Fruit fly (Drosophila melanogaster) whole organism, embryonic: ENCODE measurements around the gene CG8117.

ENCODE experiments used
- Abd-B ChIP-seq: fragments of 200-800 bp; sonication (Bioruptor generic); optimal IDR thresholded peaks from 2 replicates; lab custom pipeline; 2018; ENCODE audit warnings: missing biosample characterization, mild to moderate bottlenecking, missing genetic modification characterization, moderate library complexity
- Aef1 ChIP-seq: fragments of 200-800 bp; sonication (Bioruptor generic); IDR thresholded peaks from 3 replicates; pipeline ENCODE4 v1.3.6; 2022; ENCODE audit warnings: missing biosample characterization, missing genetic modification characterization
- Antp ChIP-seq: fragments of 200-800 bp; sonication (Bioruptor generic); optimal IDR thresholded peaks from 3 replicates; lab custom pipeline; 2016; ENCODE audit warnings: missing biosample characterization, missing genetic modification characterization
- CG10565 ChIP-seq: fragments of 200-800 bp; sonication (Bioruptor generic); optimal IDR thresholded peaks from 3 replicates; lab custom pipeline; 2016; ENCODE audit warnings: missing biosample characterization, mild to moderate bottlenecking, missing genetic modification characterization
- CG11695 ChIP-seq: fragments of 200-800 bp; sonication (Bioruptor generic); IDR thresholded peaks from 3 replicates; pipeline ENCODE4 v1.3.6; 2022; ENCODE audit warnings: missing biosample characterization, missing genetic modification characterization
- CG12659 ChIP-seq: fragments of 200-800 bp; sonication (Bioruptor generic); optimal IDR thresholded peaks from 3 replicates; lab custom pipeline; 2017; ENCODE audit warnings: mild to moderate bottlenecking, missing biosample characterization, missing genetic modification reagents, missing genetic modification characterization
- CG14965 ChIP-seq: fragments of 200-800 bp; sonication (Bioruptor generic); optimal IDR thresholded peaks from 2 replicates; lab custom pipeline; 2016; ENCODE audit warnings: missing biosample characterization, missing genetic modification characterization, borderline replicate concordance
- CG15073 ChIP-seq: fragments of 200-800 bp; sonication (Bioruptor generic); optimal IDR thresholded peaks from 2 replicates; lab custom pipeline; 2016; ENCODE audit warnings: missing biosample characterization, missing genetic modification characterization
- CG1603 ChIP-seq: fragments of 200-800 bp; sonication (Bioruptor generic); optimal IDR thresholded peaks from 2 replicates; lab custom pipeline; 2019; ENCODE audit warnings: missing biosample characterization, mild to moderate bottlenecking, missing genetic modification characterization, moderate library complexity
- CG17186 ChIP-seq: fragments of 200-800 bp; sonication (Bioruptor generic); optimal IDR thresholded peaks from 3 replicates; lab custom pipeline; 2017; ENCODE audit warnings: missing biosample characterization, missing genetic modification reagents, missing genetic modification characterization
- CG17802 ChIP-seq: fragments of 200-800 bp; sonication (Bioruptor generic); optimal IDR thresholded peaks from 2 replicates; lab custom pipeline; 2018; ENCODE audit warnings: missing biosample characterization, mild to moderate bottlenecking, missing genetic modification characterization, moderate library complexity
- CG2202 ChIP-seq: fragments of 200-800 bp; sonication (Bioruptor generic); optimal IDR thresholded peaks from 2 replicates; lab custom pipeline; 2018; ENCODE audit warnings: missing biosample characterization, mild to moderate bottlenecking, missing genetic modification characterization
- CG2889 ChIP-seq: fragments of 200-800 bp; sonication (Bioruptor generic); IDR thresholded peaks from 3 replicates; pipeline ENCODE4 v1.3.6; 2022; ENCODE audit warnings: missing biosample characterization, missing genetic modification characterization
- CG32772 ChIP-seq: fragments of 200-800 bp; sonication (Bioruptor generic); IDR thresholded peaks from 2 replicates; pipeline ENCODE4 v1.3.6; 2022; ENCODE audit warnings: missing biosample characterization, missing genetic modification characterization
- CG33213 ChIP-seq: fragments of 200-800 bp; sonication (Bioruptor generic); optimal IDR thresholded peaks from 3 replicates; lab custom pipeline; 2016; ENCODE audit warnings: missing biosample characterization, missing genetic modification characterization
- CG3726 ChIP-seq: fragments of 200-800 bp; sonication (Bioruptor generic); IDR thresholded peaks from 3 replicates; pipeline ENCODE4, ENCODE4 v1.3.6; 2022; ENCODE audit warnings: missing biosample characterization, missing genetic modification characterization
- CG4328 ChIP-seq: fragments of 200-800 bp; sonication (Bioruptor generic); optimal IDR thresholded peaks from 3 replicates; lab custom pipeline; 2017; ENCODE audit warnings: missing biosample characterization, missing genetic modification reagents, missing genetic modification characterization
- CG4617 ChIP-seq: fragments of 200-800 bp; sonication (Bioruptor generic); optimal IDR thresholded peaks from 3 replicates; lab custom pipeline; 2016; ENCODE audit warnings: missing biosample characterization, missing genetic modification characterization, borderline replicate concordance
- CG7556 ChIP-seq: fragments of 200-800 bp; sonication (Bioruptor generic); optimal IDR thresholded peaks from 2 replicates; lab custom pipeline; 2017; ENCODE audit warnings: missing biosample characterization, mild to moderate bottlenecking, missing genetic modification characterization
- CG9609 ChIP-seq: fragments of 200-800 bp; sonication (Bioruptor generic); optimal IDR thresholded peaks from 3 replicates; lab custom pipeline; 2016; ENCODE audit warnings: missing biosample characterization, missing genetic modification characterization
- D ChIP-seq, 2 experiments: fragments of 200-800 bp in 1 of 2; fragments of >200 bp in 1 of 2; sonication (Bioruptor generic) in 1 of 2; optimal IDR thresholded peaks; 2 replicates in 1 of 2; 3 replicates in 1 of 2; lab custom pipeline; 2017; ENCODE audit warnings: mild to moderate bottlenecking in 1 of 2, missing biosample characterization in 1 of 2, missing genetic modification characterization in 1 of 2, missing genetic modification reagents in 1 of 2
- Dfd ChIP-seq, 2 experiments: fragments of >200 bp; optimal IDR thresholded peaks; 2 replicates each; lab custom pipeline; 2017; ENCODE audit warnings: missing biosample characterization in 2 of 2, missing genetic modification characterization in 2 of 2
- MESR4 ChIP-seq: fragments of 200-800 bp; sonication (Bioruptor generic); optimal IDR thresholded peaks from 2 replicates; lab custom pipeline; 2018; ENCODE audit warnings: missing biosample characterization, mild to moderate bottlenecking, missing genetic modification characterization, moderate library complexity
- Meics ChIP-seq: fragments of 200-800 bp; sonication (Bioruptor generic); optimal IDR thresholded peaks from 2 replicates; lab custom pipeline; 2017; ENCODE audit warnings: missing biosample characterization, mild to moderate bottlenecking, missing genetic modification characterization
- Pdp1 ChIP-seq, 2 experiments: fragments of 200-800 bp; sonication (Bioruptor generic); optimal IDR thresholded peaks; 3 replicates each; lab custom pipeline; 2016; ENCODE audit warnings: missing biosample characterization in 2 of 2, missing genetic modification characterization in 2 of 2, mild to moderate bottlenecking in 1 of 2, moderate library complexity in 1 of 2
- Ptx1 ChIP-seq: fragments of 200-800 bp; sonication (Bioruptor generic); IDR thresholded peaks from 2 replicates; pipeline ENCODE4 v1.3.6; 2022; ENCODE audit warnings: missing biosample characterization, missing genetic modification characterization
- abd-A ChIP-seq: fragments of 200-800 bp; sonication (Bioruptor generic); optimal IDR thresholded peaks from 3 replicates; lab custom pipeline; 2019; ENCODE audit warnings: missing biosample characterization, mild to moderate bottlenecking, missing genetic modification characterization, moderate library complexity
- br ChIP-seq: fragments of >200 bp; optimal IDR thresholded peaks from 2 replicates; lab custom pipeline; 2017
- cad ChIP-seq: fragments of >200 bp; optimal IDR thresholded peaks from 2 replicates; lab custom pipeline; 2017; ENCODE audit warnings: missing biosample characterization, missing genetic modification characterization
- chm ChIP-seq: fragments of 200-800 bp; sonication (Bioruptor generic); IDR thresholded peaks from 2 replicates; pipeline ENCODE4 v1.3.6; 2022; ENCODE audit warnings: missing biosample characterization, missing genetic modification characterization
- corto ChIP-seq: fragments of 200-800 bp; sonication (Bioruptor generic); optimal IDR thresholded peaks from 2 replicates; lab custom pipeline; 2016; ENCODE audit warnings: missing biosample characterization, mild to moderate bottlenecking, missing genetic modification characterization, moderate library complexity
- ems ChIP-seq: fragments of 200-800 bp; sonication (Bioruptor generic); optimal IDR thresholded peaks from 3 replicates; lab custom pipeline; 2016; ENCODE audit warnings: missing biosample characterization, missing genetic modification characterization
- ewg ChIP-seq: fragments of 200-800 bp; sonication (Bioruptor generic); optimal IDR thresholded peaks from 3 replicates; lab custom pipeline; 2017; ENCODE audit warnings: mild to moderate bottlenecking, missing biosample characterization, missing genetic modification reagents, missing genetic modification characterization
- fd102C ChIP-seq: fragments of 200-800 bp; sonication (Bioruptor generic); optimal IDR thresholded peaks from 2 replicates; lab custom pipeline; 2018; ENCODE audit warnings: missing biosample characterization, mild to moderate bottlenecking, missing genetic modification characterization, moderate library complexity
- gcm2 ChIP-seq: fragments of 200-800 bp; sonication (Bioruptor generic); optimal IDR thresholded peaks from 2 replicates; lab custom pipeline; 2016; ENCODE audit warnings: missing biosample characterization, missing genetic modification characterization
- hb ChIP-seq: fragments of 200-800 bp; sonication (Bioruptor generic); IDR thresholded peaks from 3 replicates; pipeline ENCODE4 v1.3.6; 2022; ENCODE audit warnings: missing biosample characterization, missing genetic modification characterization; ENCODE audit not compliant: partially characterized antibody
- her ChIP-seq: fragments of 200-800 bp; sonication (Bioruptor generic); optimal IDR thresholded peaks from 2 replicates; lab custom pipeline; 2016; ENCODE audit warnings: missing biosample characterization, missing genetic modification characterization
- mld ChIP-seq: fragments of 200-800 bp; sonication (Bioruptor generic); IDR thresholded peaks from 3 replicates; pipeline ENCODE4 v1.3.6; 2022; ENCODE audit warnings: missing biosample characterization, missing genetic modification characterization; ENCODE audit not compliant: partially characterized antibody
- nom ChIP-seq: fragments of 200-800 bp; sonication (Bioruptor generic); optimal IDR thresholded peaks from 2 replicates; lab custom pipeline; 2017; ENCODE audit warnings: missing biosample characterization, missing genetic modification characterization, mild to moderate bottlenecking, moderate library complexity, missing genetic modification reagents
- pita ChIP-seq: fragments of 200-800 bp; sonication (Bioruptor generic); optimal IDR thresholded peaks from 2 replicates; lab custom pipeline; 2017; ENCODE audit warnings: missing biosample characterization, mild to moderate bottlenecking, missing genetic modification characterization
- ro ChIP-seq: fragments of 200-800 bp; sonication (Bioruptor generic); IDR thresholded peaks from 2 replicates; pipeline ENCODE4 v1.3.6; 2022; ENCODE audit warnings: missing biosample characterization, missing genetic modification characterization
- row ChIP-seq: fragments of 200-800 bp; sonication (Bioruptor generic); IDR thresholded peaks from 3 replicates; pipeline ENCODE4 v1.3.6; 2022; ENCODE audit warnings: missing biosample characterization, missing genetic modification characterization
- salm ChIP-seq: fragments of 200-800 bp; sonication (Bioruptor generic); optimal IDR thresholded peaks from 2 replicates; lab custom pipeline; 2018; ENCODE audit warnings: missing biosample characterization, mild to moderate bottlenecking, missing genetic modification characterization
- sd ChIP-seq: fragments of 200-800 bp; sonication (Bioruptor generic); optimal IDR thresholded peaks from 3 replicates; lab custom pipeline; 2018; ENCODE audit warnings: missing biosample characterization, mild to moderate bottlenecking, missing genetic modification characterization, moderate library complexity
- tin ChIP-seq: fragments of 200-800 bp; sonication (Bioruptor generic); optimal IDR thresholded peaks from 3 replicates; lab custom pipeline; 2016; ENCODE audit warnings: missing biosample characterization, missing genetic modification characterization
- tio ChIP-seq: fragments of 200-800 bp; sonication (Bioruptor generic); optimal IDR thresholded peaks from 2 replicates; lab custom pipeline; 2017; ENCODE audit warnings: missing biosample characterization, missing genetic modification characterization, inconsistent platforms
- tna ChIP-seq: fragments of 200-800 bp; sonication (Bioruptor generic); IDR thresholded peaks from 2 replicates; pipeline ENCODE4 v1.3.6; 2022; ENCODE audit warnings: missing biosample characterization, missing genetic modification characterization; ENCODE audit not compliant: partially characterized antibody
- toy ChIP-seq: fragments of 200-800 bp; sonication (Bioruptor generic); IDR thresholded peaks from 2 replicates; pipeline ENCODE4 v1.3.6; 2022; ENCODE audit warnings: missing biosample characterization, missing genetic modification characterization
- zf30C ChIP-seq: fragments of 200-800 bp; sonication (Bioruptor generic); optimal IDR thresholded peaks from 3 replicates; lab custom pipeline; 2018; ENCODE audit warnings: missing biosample characterization, mild to moderate bottlenecking, missing genetic modification characterization
- zfh1 ChIP-seq: fragments of 200-800 bp; sonication (Bioruptor generic); IDR thresholded peaks from 3 replicates; pipeline ENCODE4 v1.3.6; 2022; ENCODE audit warnings: missing biosample characterization, missing genetic modification characterization

The CG8117 gene

DNA sequence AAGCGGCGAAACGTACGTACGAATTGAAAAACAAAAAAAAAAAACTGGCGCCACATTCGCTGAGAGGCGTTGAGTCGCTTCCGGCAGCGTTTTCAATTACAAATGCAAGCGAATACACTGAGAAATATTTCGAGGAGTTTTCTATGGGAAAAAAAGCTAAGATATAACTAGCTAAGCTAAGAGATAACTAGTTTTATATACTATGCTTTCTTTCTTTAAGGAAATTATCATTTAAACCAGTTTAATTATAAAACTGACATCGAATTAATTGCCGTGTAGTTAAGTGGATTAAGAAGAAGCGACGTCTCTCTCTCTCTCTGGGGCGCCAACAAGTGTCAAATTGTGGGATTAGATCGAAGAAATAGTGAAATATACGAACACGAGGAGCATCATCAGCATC is 28.6 kb upstream of the CG8117 start (continued):
- TF ChIP-seq zfh1, result peak; percentile 50; the same call in 2 of the 3 replicates
- TF ChIP-seq zf30C (GFP tag; lab: Kevin White, UChicago), result no peak
- TF ChIP-seq CG11695 (GFP tag; lab: Robert Waterston, UW), result peak; percentile 58; the same call in 1 of the 3 replicates
- TF ChIP-seq CG4328, result no peak
- TF ChIP-seq hb (GFP tag; lab: Robert Waterston, UW), result no peak
- TF ChIP-seq CG2202 (tag; lab: Kevin White, UChicago), result no peak
- TF ChIP-seq D (optimal IDR thresholded peaks at IDR 0.05; lab: Kevin White, UChicago), result no peak
- TF ChIP-seq D (GFP tag; optimal IDR thresholded peaks at IDR 0.05; lab: Kevin White, UChicago), result peak; percentile 37
- no peak for TF ChIP-seq CG17802 (tag; lab: Kevin White, UChicago)
- TF ChIP-seq tin, result peak; percentile 56
- no peak for TF ChIP-seq CG2889 (GFP tag; lab: Robert Waterston, UW)
- no peak for TF ChIP-seq nom (GFP tag; lab: Kevin White, UChicago)
- TF ChIP-seq tio (GFP tag; lab: Kevin White, UChicago), result peak; percentile 17
- TF ChIP-seq corto, result no peak
- no peak for TF ChIP-seq cad (GFP tag; lab: Kevin White, UChicago)
- peak; percentile 13 for TF ChIP-seq CG33213 (GFP tag; lab: Kevin White, UChicago)
- no peak for TF ChIP-seq sd
- TF ChIP-seq abd-A (tag; lab: Kevin White, UChicago), result no peak
- no peak for TF ChIP-seq CG9609
- TF ChIP-seq chm (GFP tag; lab: Robert Waterston, UW), result no peak
- TF ChIP-seq CG4617 (GFP tag; lab: Kevin White, UChicago), result no peak
- TF ChIP-seq CG3726 (GFP tag; lab: Robert Waterston, UW), result 0 out of 3 replicates have a peak, but pooled peaks have one; percentile 16
- TF ChIP-seq CG17186 (GFP tag; lab: Kevin White, UChicago), result no peak
- TF ChIP-seq Antp, result no peak
- no peak for TF ChIP-seq CG10565
- TF ChIP-seq CG32772, result 0 out of 2 replicates have a peak, but pooled peaks have one; percentile 50
- no peak for TF ChIP-seq br (lab: Kevin White, UChicago)
- TF ChIP-seq CG1603 (tag; lab: Kevin White, UChicago), result peak; percentile 63
- TF ChIP-seq ems (GFP tag; lab: Kevin White, UChicago), result peak; percentile 11
- TF ChIP-seq CG7556 (GFP tag; lab: Kevin White, UChicago), result peak; percentile 47
- TF ChIP-seq CG15073, result no peak
- TF ChIP-seq MESR4 (GFP tag; lab: Kevin White, UChicago), result no peak
- TF ChIP-seq ro (GFP tag; lab: Robert Waterston, UW), result no peak
- no peak for TF ChIP-seq CG14965 (GFP tag; lab: Kevin White, UChicago)
- no peak for TF ChIP-seq tna
- peak; percentile 50 for TF ChIP-seq salm (tag; lab: Kevin White, UChicago)
- TF ChIP-seq toy (GFP tag; lab: Robert Waterston, UW), result no peak
- no peak for TF ChIP-seq mld (GFP tag; lab: Robert Waterston, UW)
- peak; percentile 26 to 49 for TF ChIP-seq Pdp1 (GFP tag; optimal IDR thresholded peaks at IDR 0.05; lab: Kevin White, UChicago)
- TF ChIP-seq Ptx1, result peak; percentile 63
- peak; percentile 1 for TF ChIP-seq ewg
- TF ChIP-seq fd102C, result no peak
- TF ChIP-seq her (GFP tag; lab: Kevin White, UChicago), result no peak
- no peak for TF ChIP-seq Dfd (GFP tag; optimal IDR thresholded peaks at IDR 0.05; lab: Kevin White, UChicago)
- peak; percentile 49 for TF ChIP-seq Abd-B
- peak; percentile 46 for TF ChIP-seq CG12659 (GFP tag; lab: Kevin White, UChicago)
- peak; percentile 31; the same call in 1 of the 3 replicates for TF ChIP-seq Aef1
- TF ChIP-seq pita (GFP tag; lab: Kevin White, UChicago), result no peak
- TF ChIP-seq row (GFP tag; lab: Robert Waterston, UW), result peak; percentile 59
- TF ChIP-seq gcm2 (GFP tag; lab: Kevin White, UChicago), result peak; percentile 20
- TF ChIP-seq Meics (GFP tag; lab: Kevin White, UChicago), result peak; percentile 46
